Worm (Caenorhabditis elegans) whole organism, young adult: Measurements from ENCODE around the gene sup-12.
A peak's percentile ranks its signal among the peaks of the same experiment; 100 is the strongest.

Source experiments
- B0019.2 ChIP-seq: fragments of 200-800 bp; sonication (Bioruptor generic); conservative IDR thresholded peaks from 2 replicates; pipeline ENCODE4 v1.3.6; 2022; ENCODE audit warnings: missing genetic modification reagents, missing genetic modification characterization, missing compliant biosample characterization
- F10E7.11 ChIP-seq: sonication (generic microtip); optimal IDR thresholded peaks from 2 replicates; lab custom pipeline; 2017; ENCODE audit warnings: mild to moderate bottlenecking, missing genetic modification characterization, moderate library complexity, missing compliant biosample characterization
- F33H1.4 ChIP-seq: fragments of 200-800 bp; sonication (Bioruptor generic); IDR thresholded peaks from 2 replicates; pipeline ENCODE4 v1.3.6; 2022; ENCODE audit warnings: missing genetic modification reagents, missing genetic modification characterization, missing compliant biosample characterization
- F37B4.10 ChIP-seq: fragments of 200-800 bp; sonication (Bioruptor generic); IDR thresholded peaks from 2 replicates; pipeline ENCODE4 v1.3.6; 2022; ENCODE audit warnings: missing genetic modification characterization, missing compliant biosample characterization
- F49E8.2 ChIP-seq: sonication (generic microtip); optimal IDR thresholded peaks from 3 replicates; lab custom pipeline; 2017; ENCODE audit warnings: missing genetic modification characterization, mild to moderate bottlenecking, missing compliant biosample characterization, antibody characterized with exemption, moderate library complexity; ENCODE audit not compliant: insufficient read depth
- F52B5.7 ChIP-seq: sonication (generic microtip); optimal IDR thresholded peaks from 2 replicates; lab custom pipeline; 2016; ENCODE audit warnings: mild to moderate bottlenecking, missing genetic modification characterization, missing compliant biosample characterization
- F55B11.4 ChIP-seq: sonication (generic microtip); optimal IDR thresholded peaks from 2 replicates; lab custom pipeline; 2016; ENCODE audit warnings: missing compliant biosample characterization, missing genetic modification characterization, borderline replicate concordance; ENCODE audit not compliant: insufficient read depth
- F57A8.1 ChIP-seq: fragments of 200-800 bp; sonication (Bioruptor generic); optimal IDR thresholded peaks from 2 replicates; lab custom pipeline; 2018; ENCODE audit warnings: mild to moderate bottlenecking, missing genetic modification characterization, moderate library complexity, missing compliant biosample characterization
- K11D2.4 ChIP-seq: fragments of 200-800 bp; sonication (Bioruptor generic); IDR thresholded peaks from 2 replicates; pipeline ENCODE4 v1.3.6; 2022; ENCODE audit warnings: missing genetic modification reagents, missing genetic modification characterization, missing compliant biosample characterization
- Y53F4B.3 ChIP-seq: fragments of 200-800 bp; sonication (Bioruptor generic); IDR thresholded peaks from 2 replicates; pipeline ENCODE4 v1.3.6; 2022; ENCODE audit warnings: missing genetic modification reagents, missing genetic modification characterization, missing compliant biosample characterization
- Y53G8AR.9 ChIP-seq: fragments of 200-800 bp; sonication (Bioruptor generic); conservative IDR thresholded peaks from 2 replicates; pipeline ENCODE4 v1.3.6; 2022; ENCODE audit warnings: missing genetic modification reagents, missing genetic modification characterization, missing compliant biosample characterization
- Y56A3A.18 ChIP-seq: fragments of 200-800 bp; sonication (Bioruptor generic); IDR thresholded peaks from 2 replicates; pipeline ENCODE4 v1.3.6; 2022; ENCODE audit warnings: missing genetic modification reagents, missing genetic modification characterization, missing compliant biosample characterization
- Y67H2A.10 ChIP-seq: fragments of 200-800 bp; sonication (Bioruptor generic); conservative IDR thresholded peaks from 2 replicates; pipeline ENCODE4 v1.3.6; 2022; ENCODE audit warnings: missing genetic modification reagents, missing genetic modification characterization, missing compliant biosample characterization
- Y79H2A.3 ChIP-seq: fragments of 200-800 bp; sonication (Bioruptor generic); conservative IDR thresholded peaks from 2 replicates; pipeline ENCODE4 v1.3.6; 2022; ENCODE audit warnings: missing genetic modification reagents, missing genetic modification characterization, missing compliant biosample characterization
- aptf-3 ChIP-seq: fragments of 200-800 bp; sonication (Bioruptor generic); IDR thresholded peaks from 2 replicates; pipeline ENCODE4 v1.3.6; 2022; ENCODE audit warnings: missing genetic modification characterization, missing compliant biosample characterization
- attf-6 ChIP-seq: fragments of 200-800 bp; sonication (Bioruptor generic); IDR thresholded peaks from 2 replicates; pipeline ENCODE4 v1.3.6; 2022; ENCODE audit warnings: missing genetic modification reagents, missing genetic modification characterization, missing compliant biosample characterization
- cebp-1 ChIP-seq, 2 experiments: fragments of 200-800 bp in 1 of 2; sonication (Bioruptor generic) in 1 of 2; sonication (generic microtip) in 1 of 2; IDR thresholded peaks in 1 of 2; optimal IDR thresholded peaks in 1 of 2; 2 replicates each; pipeline versions ENCODE4 v1.3.6 to Lab custom; 2017 to 2022; ENCODE audit warnings: missing compliant biosample characterization in 2 of 2, missing genetic modification characterization in 2 of 2, mild to moderate bottlenecking in 1 of 2, missing genetic modification reagents in 1 of 2, moderate library complexity in 1 of 2
- cebp-2 ChIP-seq: fragments of 200-800 bp; sonication (Bioruptor generic); IDR thresholded peaks from 2 replicates; pipeline ENCODE4 v1.3.6; 2022; ENCODE audit warnings: missing genetic modification characterization, missing compliant biosample characterization
- ceh-40 ChIP-seq: fragments of 200-800 bp; sonication (Bioruptor generic); IDR thresholded peaks from 2 replicates; pipeline ENCODE4 v1.3.6; 2022; ENCODE audit warnings: missing genetic modification characterization, missing compliant biosample characterization
- efl-1 ChIP-seq: fragments of 150-350 bp; optimal IDR thresholded peaks from 2 replicates; lab custom pipeline; 2014; ENCODE audit warnings: missing biosample characterization, missing genetic modification reagents, missing genetic modification characterization
- egl-18 ChIP-seq: fragments of 200-800 bp; sonication (Bioruptor generic); IDR thresholded peaks from 2 replicates; pipeline ENCODE4 v1.3.6; 2022; ENCODE audit warnings: missing genetic modification reagents, missing genetic modification characterization, missing compliant biosample characterization
- fkh-3 ChIP-seq: sonication (generic microtip); optimal IDR thresholded peaks from 2 replicates; lab custom pipeline; 2016; ENCODE audit warnings: mild to moderate bottlenecking, missing genetic modification characterization, missing compliant biosample characterization
- hlh-12 ChIP-seq: sonication (generic microtip); optimal IDR thresholded peaks from 2 replicates; lab custom pipeline; 2016; ENCODE audit warnings: missing genetic modification characterization, missing compliant biosample characterization
- hrde-1 ChIP-seq: sonication (generic microtip); optimal IDR thresholded peaks from 2 replicates; lab custom pipeline; 2016; ENCODE audit warnings: missing genetic modification characterization, mild to moderate bottlenecking, missing compliant biosample characterization, moderate library complexity, missing genotype, missing genetic modification reagents, borderline replicate concordance
- hsf-1 ChIP-seq: fragments of 200-800 bp; sonication (Bioruptor generic); IDR thresholded peaks from 2 replicates; pipeline ENCODE4 v1.3.6; 2022; ENCODE audit warnings: missing genetic modification reagents, missing genetic modification characterization, missing compliant biosample characterization
- let-607 ChIP-seq, 2 experiments: fragments of 200-800 bp in 1 of 2; sonication (Bioruptor generic) in 1 of 2; sonication (generic microtip) in 1 of 2; optimal IDR thresholded peaks; 2 replicates each; lab custom pipeline; 2016 to 2018; ENCODE audit warnings: mild to moderate bottlenecking in 2 of 2, missing compliant biosample characterization in 2 of 2, missing genetic modification characterization in 2 of 2, moderate library complexity in 2 of 2, missing genotype in 1 of 2
- lir-1 ChIP-seq: fragments of 200-800 bp; sonication (Bioruptor generic); conservative IDR thresholded peaks from 2 replicates; pipeline ENCODE4 v1.3.6; 2022; ENCODE audit warnings: missing genetic modification reagents, missing genetic modification characterization, missing compliant biosample characterization
- lsl-1 ChIP-seq: fragments of 200-800 bp; sonication (Bioruptor generic); optimal IDR thresholded peaks from 2 replicates; lab custom pipeline; 2018; ENCODE audit warnings: mild to moderate bottlenecking, missing genetic modification characterization, moderate library complexity, missing compliant biosample characterization
- madf-6 ChIP-seq: fragments of 200-800 bp; sonication (Bioruptor generic); IDR thresholded peaks from 2 replicates; pipeline ENCODE4 v1.3.6; 2022; ENCODE audit warnings: missing genetic modification reagents, missing genetic modification characterization, missing compliant biosample characterization
- mes-4 ChIP-seq: sonication (generic microtip); optimal IDR thresholded peaks from 2 replicates; lab custom pipeline; 2016; ENCODE audit warnings: missing genotype, missing genetic modification characterization, missing compliant biosample characterization
- nfya-1 ChIP-seq: sonication (generic microtip); optimal IDR thresholded peaks from 2 replicates; lab custom pipeline; 2017; ENCODE audit warnings: antibody characterized with exemption, missing compliant biosample characterization, missing genetic modification characterization, borderline replicate concordance; ENCODE audit not compliant: insufficient read depth
- nhr-90 ChIP-seq: sonication (generic microtip); optimal IDR thresholded peaks from 2 replicates; lab custom pipeline; 2016; ENCODE audit warnings: missing genotype, mild to moderate bottlenecking, missing genetic modification characterization, missing compliant biosample characterization
- rpc-1 ChIP-seq, 2 experiments: fragments of 150-350 bp in 1 of 2; sonication (generic microtip) in 1 of 2; optimal IDR thresholded peaks; 2 replicates each; lab custom pipeline; 2014 to 2018; ENCODE audit warnings: missing biosample characterization in 1 of 2, missing genetic modification characterization in 1 of 2, missing genetic modification reagents in 1 of 2, missing genotype in 1 of 2
- sdz-38 ChIP-seq: sonication (generic microtip); optimal IDR thresholded peaks from 2 replicates; lab custom pipeline; 2016; ENCODE audit warnings: missing genotype, missing genetic modification characterization, missing compliant biosample characterization
- sea-2 ChIP-seq: fragments of 200-800 bp; sonication (Bioruptor generic); IDR thresholded peaks from 2 replicates; pipeline ENCODE4 v1.3.6; 2022; ENCODE audit warnings: missing genetic modification characterization, missing compliant biosample characterization
- snpc-1.1 ChIP-seq: sonication (generic microtip); optimal IDR thresholded peaks from 2 replicates; lab custom pipeline; 2017; ENCODE audit warnings: missing genetic modification characterization, mild to moderate bottlenecking, missing compliant biosample characterization, antibody characterized with exemption, moderate library complexity, missing genotype, missing genetic modification reagents; ENCODE audit not compliant: insufficient read depth
- snpc-4 ChIP-seq, 5 experiments: fragments of 150-350 bp in 1 of 5; sonication (generic microtip) in 4 of 5; optimal IDR thresholded peaks; 2 replicates each; lab custom pipeline; 2014 to 2018; ENCODE audit warnings: missing genetic modification characterization in 5 of 5, missing biosample characterization in 3 of 5, antibody characterized with exemption in 2 of 5, mild to moderate bottlenecking in 2 of 5, missing compliant biosample characterization in 2 of 5, missing genotype in 2 of 5, moderate library complexity in 2 of 5, missing genetic modification reagents in 1 of 5
- tbx-9 ChIP-seq: sonication (generic microtip); optimal IDR thresholded peaks from 2 replicates; lab custom pipeline; 2016; ENCODE audit warnings: borderline replicate concordance, missing genetic modification characterization, inconsistent platforms, missing compliant biosample characterization
- unc-130 ChIP-seq: sonication (generic microtip); optimal IDR thresholded peaks from 2 replicates; lab custom pipeline; 2016; ENCODE audit warnings: missing genetic modification reagents, missing genetic modification characterization, missing compliant biosample characterization
- ztf-22 ChIP-seq: fragments of 200-800 bp; sonication (Bioruptor generic); optimal IDR thresholded peaks from 2 replicates; lab custom pipeline; 2018; ENCODE audit warnings: mild to moderate bottlenecking, missing genetic modification characterization, moderate library complexity, missing compliant biosample characterization
- ztf-28 ChIP-seq: fragments of 200-800 bp; sonication (Bioruptor generic); IDR thresholded peaks from 2 replicates; pipeline ENCODE4 v1.3.6; 2022; ENCODE audit warnings: missing genetic modification reagents, missing genetic modification characterization, missing compliant biosample characterization

sup-12 gene

DNA sequence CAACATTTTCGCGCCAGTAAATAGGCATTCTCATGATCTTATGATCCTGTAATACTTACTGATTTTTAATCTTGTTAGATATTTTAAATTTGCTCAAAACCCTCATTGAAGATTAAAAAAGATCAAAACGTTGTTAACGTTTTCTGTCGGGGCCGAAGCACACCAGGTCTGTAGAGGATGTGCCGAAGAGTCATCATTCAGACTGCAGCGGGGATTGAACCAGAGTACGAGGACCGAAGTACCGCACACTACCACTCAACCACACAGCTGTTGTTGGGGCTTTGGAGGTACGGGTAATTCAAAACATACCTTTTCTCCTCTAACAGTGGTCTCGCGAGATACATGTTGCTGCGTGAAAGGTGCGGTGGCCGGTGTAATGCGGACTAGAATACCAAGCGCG is 9.9 kb downstream of the sup-12 start (continued):
- no peak for TF ChIP-seq hsf-1 (GFP tag; lab: Robert Waterston, UW)
- no peak for TF ChIP-seq ztf-22 (GFP tag; lab: Kevin White, UChicago)
- no peak for TF ChIP-seq lsl-1 (GFP tag; lab: Kevin White, UChicago)
- TF ChIP-seq lir-1 (GFP tag; lab: Robert Waterston, UW) = no peak
- TF ChIP-seq ceh-40 = no peak
- TF ChIP-seq madf-6 (GFP tag; lab: Robert Waterston, UW) = 0 out of 2 replicates have a peak, but pooled peaks have one; percentile 28
- no peak for TF ChIP-seq hlh-12 (tag; lab: Kevin White, UChicago)
- no peak for TF ChIP-seq mes-4 (tag; lab: Kevin White, UChicago)
- peak; percentile 50 for TF ChIP-seq rpc-1 (optimal IDR thresholded peaks at IDR 0.05; lab: Kevin White, UChicago)
- TF ChIP-seq rpc-1 (tag; optimal IDR thresholded peaks at IDR 0.05; lab: Kevin White, UChicago) = peak; percentile 78
- no peak for TF ChIP-seq unc-130 (GFP tag; lab: Kevin White, UChicago)
- no peak for TF ChIP-seq Y56A3A.18 (GFP tag; lab: Robert Waterston, UW)
- TF ChIP-seq tbx-9 (tag; lab: Kevin White, UChicago) = no peak
- no peak for TF ChIP-seq Y79H2A.3 (GFP tag; lab: Robert Waterston, UW)
- no peak for TF ChIP-seq K11D2.4 (GFP tag; lab: Robert Waterston, UW)

DNA sequence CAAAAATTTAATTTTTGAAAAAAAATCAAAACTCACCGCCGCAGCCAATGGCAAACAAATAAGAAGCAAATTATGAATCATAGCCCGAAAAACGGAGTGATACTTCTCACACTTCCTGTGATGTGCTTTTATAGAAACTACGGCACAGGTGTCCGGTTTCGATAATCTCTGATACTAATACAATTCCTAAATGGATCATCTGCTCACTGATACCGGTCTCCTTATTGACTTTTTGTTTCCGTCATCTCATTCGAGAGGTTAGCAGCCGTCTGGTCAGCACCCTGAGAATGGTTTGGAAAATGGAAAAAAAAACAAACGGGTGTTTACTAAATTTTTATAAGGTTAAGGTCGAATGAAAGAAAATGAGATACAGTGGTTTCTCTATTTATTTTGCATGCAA is 11.4 kb downstream of the sup-12 start, which contains the start of gene idpp-9:
Gene idpp-9 (minus strand): TSS at position 101 of the 400 bp plus-strand sequence.
- TF ChIP-seq nhr-90 (no peak), madf-6 (GFP tag; lab: Robert Waterston, UW) (no peak), snpc-4 (GFP tag; optimal IDR thresholded peaks at IDR 0.05; lab: Kevin White, UChicago) (no peak), snpc-4 (tag; optimal IDR thresholded peaks at IDR 0.05; lab: Kevin White, UChicago) (no peak), snpc-1.1 (tag; lab: Kevin White, UChicago) (no peak), attf-6 (no peak), ztf-28 (GFP tag; lab: Robert Waterston, UW) (no peak), sea-2 (GFP tag; lab: Robert Waterston, UW) (no peak), Y67H2A.10 (GFP tag; lab: Robert Waterston, UW) (no peak), fkh-3 (tag; lab: Kevin White, UChicago) (no peak)

ce11 chrX:3917013-3917412 is 12.6 kb downstream of the sup-12 start, which contains the start of gene T22B2.3:
Gene T22B2.3 (plus strand): TSS chrX:3917313.
- TF ChIP-seq F33H1.4 (GFP tag; lab: Robert Waterston, UW) (no peak), egl-18 (no peak), efl-1 (no peak), F55B11.4 (tag; lab: Kevin White, UChicago) (no peak), let-607 (tag; optimal IDR thresholded peaks at IDR 0.05; lab: Kevin White, UChicago) (no peak), aptf-3 (GFP tag; lab: Robert Waterston, UW) (no peak), F10E7.11 (no peak), F49E8.2 (tag; lab: Kevin White, UChicago) (no peak)

- TF ChIP-seq B0019.2 (no peak), Y53G8AR.9 (GFP tag; lab: Robert Waterston, UW) (no peak), nfya-1 (tag; lab: Kevin White, UChicago) (no peak), F52B5.7 (tag; lab: Kevin White, UChicago) (no peak), cebp-1 (GFP tag; IDR thresholded peaks at IDR 0.05; lab: Robert Waterston, UW) (no peak), cebp-1 (tag; optimal IDR thresholded peaks at IDR 0.05; lab: Kevin White, UChicago) (no peak), K11D2.4 (GFP tag; lab: Robert Waterston, UW) (no peak), hrde-1 (tag; lab: Kevin White, UChicago) (no peak), Y53F4B.3 (GFP tag; lab: Robert Waterston, UW) (no peak), F33H1.4 (GFP tag; lab: Robert Waterston, UW) (no peak), F10E7.11 (no peak), unc-130 (GFP tag; lab: Kevin White, UChicago) (no peak), cebp-2 (no peak), sdz-38 (tag; lab: Kevin White, UChicago) (no peak), F37B4.10 (GFP tag; lab: Robert Waterston, UW) (no peak), lir-1 (GFP tag; lab: Robert Waterston, UW) (no peak), F57A8.1 (GFP tag; lab: Kevin White, UChicago) (no peak)
Observed at ce11 chrX:3918182-3918581, 13.8 kb downstream of the sup-12 start.
